Worm (Caenorhabditis elegans): Measurements from ENCODE around the gene gly-20.

- TF ChIP-seq lsl-1 (GFP tag; optimal IDR thresholded peaks at IDR 0.05) (no peak), pha-4 (tag; optimal IDR thresholded peaks at IDR 0.05) (no peak), nhr-27 (tag; optimal IDR thresholded peaks at IDR 0.05) (no peak), unc-62 (GFP tag; optimal IDR thresholded peaks at IDR 0.05) (no peak), F57A8.1 (GFP tag; optimal IDR thresholded peaks at IDR 0.05) (no peak), snpc-4 (GFP tag; optimal IDR thresholded peaks at IDR 0.05) (no peak), snpc-4 (tag; optimal IDR thresholded peaks at IDR 0.05) (no peak), egl-44 (GFP tag; IDR thresholded peaks at IDR 0.05) (no peak), athp-1 (tag; optimal IDR thresholded peaks at IDR 0.05) (no peak), Y53F4B.3 (GFP tag; IDR thresholded peaks at IDR 0.05) (no peak), lin-35 (GFP tag; optimal IDR thresholded peaks at IDR 0.05) (no peak)
These were observed at the start of gene gly-20 for ce11 chrV:11282272-11282671.
